Fruit fly (Drosophila melanogaster) whole organism, embryonic: Measurements from ENCODE around the gene CG11085.

Source experiments
- B-H1 ChIP-seq: fragments of 200-800 bp; sonication (Bioruptor generic); IDR thresholded peaks from 3 replicates; pipeline ENCODE4 v1.3.6; 2022; ENCODE audit warnings: missing biosample characterization, missing genetic modification characterization
- BEAF-32 ChIP-seq: fragments of 200-800 bp; sonication (Bioruptor generic); optimal IDR thresholded peaks from 3 replicates; lab custom pipeline; 2017; ENCODE audit warnings: missing biosample characterization, missing genetic modification characterization, mild to moderate bottlenecking, moderate library complexity, missing genetic modification reagents
- CG10543 ChIP-seq: fragments of 200-800 bp; sonication (Bioruptor generic); optimal IDR thresholded peaks from 3 replicates; lab custom pipeline; 2017; ENCODE audit warnings: missing biosample characterization, mild to moderate bottlenecking, missing genetic modification characterization, moderate library complexity
- CG14667 ChIP-seq: fragments of 200-800 bp; sonication (Bioruptor generic); IDR thresholded peaks from 2 replicates; pipeline ENCODE4 v1.3.6; 2022; ENCODE audit warnings: missing biosample characterization, missing genetic modification characterization
- CG14965 ChIP-seq: fragments of 200-800 bp; sonication (Bioruptor generic); optimal IDR thresholded peaks from 2 replicates; lab custom pipeline; 2016; ENCODE audit warnings: missing biosample characterization, missing genetic modification characterization, borderline replicate concordance
- CG15696 ChIP-seq: fragments of 200-800 bp; sonication (Bioruptor generic); optimal IDR thresholded peaks from 2 replicates; lab custom pipeline; 2019; ENCODE audit warnings: missing biosample characterization, mild to moderate bottlenecking, missing genetic modification characterization, moderate library complexity
- CG16779 ChIP-seq: fragments of 200-800 bp; sonication (Bioruptor generic); IDR thresholded peaks from 2 replicates; pipeline ENCODE4 v1.3.6; 2022; ENCODE audit warnings: missing biosample characterization, missing genetic modification characterization
- CG16813 ChIP-seq: fragments of 200-800 bp; sonication (Bioruptor generic); IDR thresholded peaks from 3 replicates; pipeline ENCODE4 v1.3.6; 2022; ENCODE audit warnings: missing biosample characterization, missing genetic modification characterization; ENCODE audit not compliant: partially characterized antibody
- CG17186 ChIP-seq: fragments of 200-800 bp; sonication (Bioruptor generic); optimal IDR thresholded peaks from 3 replicates; lab custom pipeline; 2017; ENCODE audit warnings: missing biosample characterization, missing genetic modification reagents, missing genetic modification characterization
- CG17912 ChIP-seq: fragments of 200-800 bp; sonication (Bioruptor generic); optimal IDR thresholded peaks from 2 replicates; lab custom pipeline; 2018; ENCODE audit warnings: missing biosample characterization, mild to moderate bottlenecking, missing genetic modification characterization
- CG18764 ChIP-seq: fragments of 200-800 bp; sonication (Bioruptor generic); optimal IDR thresholded peaks from 3 replicates; lab custom pipeline; 2016; ENCODE audit warnings: missing biosample characterization, missing genetic modification characterization
- CG30431 ChIP-seq: fragments of 200-800 bp; sonication (Bioruptor generic); optimal IDR thresholded peaks from 2 replicates; lab custom pipeline; 2017; ENCODE audit warnings: missing biosample characterization, missing genetic modification characterization
- CG3065 ChIP-seq: fragments of 200-800 bp; sonication (Bioruptor generic); optimal IDR thresholded peaks from 2 replicates; lab custom pipeline; 2016; ENCODE audit warnings: missing biosample characterization, missing genetic modification characterization
- CG33557 ChIP-seq: fragments of 200-800 bp; sonication (Bioruptor generic); optimal IDR thresholded peaks from 2 replicates; lab custom pipeline; 2019; ENCODE audit warnings: missing biosample characterization, mild to moderate bottlenecking, missing genetic modification characterization, moderate library complexity
- CG43689 ChIP-seq: fragments of 200-800 bp; sonication (Bioruptor generic); IDR thresholded peaks from 2 replicates; pipeline ENCODE4 v1.3.6; 2022; ENCODE audit warnings: missing biosample characterization, missing genetic modification characterization
- CG4707 ChIP-seq: fragments of 200-800 bp; sonication (Bioruptor generic); optimal IDR thresholded peaks from 2 replicates; lab custom pipeline; 2018; ENCODE audit warnings: missing biosample characterization, mild to moderate bottlenecking, missing genetic modification characterization, moderate library complexity
- CG7271 ChIP-seq: fragments of 200-800 bp; sonication (Bioruptor generic); optimal IDR thresholded peaks from 2 replicates; lab custom pipeline; 2018; ENCODE audit warnings: missing biosample characterization, mild to moderate bottlenecking, missing genetic modification characterization, moderate library complexity
- CG7987 ChIP-seq: fragments of 200-800 bp; sonication (Bioruptor generic); optimal IDR thresholded peaks from 2 replicates; lab custom pipeline; 2018; ENCODE audit warnings: missing biosample characterization, mild to moderate bottlenecking, missing genetic modification characterization, moderate library complexity
- CG8359 ChIP-seq: fragments of 200-800 bp; sonication (Bioruptor generic); optimal IDR thresholded peaks from 2 replicates; lab custom pipeline; 2017; ENCODE audit warnings: missing biosample characterization, mild to moderate bottlenecking, missing genetic modification characterization, borderline replicate concordance
- CG8478 ChIP-seq: fragments of >200 bp; optimal IDR thresholded peaks from 2 replicates; lab custom pipeline; 2018
- CTCF ChIP-seq: fragments of 200-800 bp; sonication (Bioruptor generic); optimal IDR thresholded peaks from 2 replicates; lab custom pipeline; 2017; ENCODE audit warnings: missing biosample characterization, mild to moderate bottlenecking, missing genetic modification characterization, moderate library complexity
- CkIIα-i1 ChIP-seq: fragments of 200-800 bp; sonication (Bioruptor generic); IDR thresholded peaks from 2 replicates; pipeline ENCODE4 v1.3.6; 2022; ENCODE audit warnings: missing biosample characterization, missing genetic modification characterization
- Dfd ChIP-seq, 2 experiments: fragments of >200 bp; optimal IDR thresholded peaks; 2 replicates each; lab custom pipeline; 2017; ENCODE audit warnings: missing biosample characterization in 2 of 2, missing genetic modification characterization in 2 of 2
- Dll ChIP-seq: fragments of 200-800 bp; sonication (Bioruptor generic); IDR thresholded peaks from 4 replicates; pipeline ENCODE4 v1.3.6; 2022; ENCODE audit warnings: missing biosample characterization, missing genetic modification characterization; ENCODE audit not compliant: partially characterized antibody
- Elba2 ChIP-seq: fragments of 200-800 bp; sonication (Bioruptor generic); optimal IDR thresholded peaks from 3 replicates; lab custom pipeline; 2016; ENCODE audit warnings: missing biosample characterization, missing genetic modification characterization
- Ets97D ChIP-seq: fragments of 200-800 bp; sonication (Bioruptor generic); optimal IDR thresholded peaks from 3 replicates; lab custom pipeline; 2016; ENCODE audit warnings: missing biosample characterization, missing genetic modification characterization
- H15 ChIP-seq: fragments of 200-800 bp; sonication (Bioruptor generic); IDR thresholded peaks from 3 replicates; pipeline ENCODE4 v1.3.6; 2022; ENCODE audit warnings: missing biosample characterization, missing genetic modification characterization
- HmgD ChIP-seq: fragments of 200-800 bp; sonication (Bioruptor generic); optimal IDR thresholded peaks from 3 replicates; lab custom pipeline; 2016; ENCODE audit warnings: missing biosample characterization, missing genetic modification characterization
- Hmr ChIP-seq: fragments of 200-800 bp; sonication (Bioruptor generic); optimal IDR thresholded peaks from 3 replicates; lab custom pipeline; 2017; ENCODE audit warnings: mild to moderate bottlenecking, missing biosample characterization, missing genetic modification reagents, missing genetic modification characterization
- Hr78 ChIP-seq, 2 experiments: fragments of 200-800 bp in 1 of 2; fragments of >200 bp in 1 of 2; sonication (Bioruptor generic) in 1 of 2; optimal IDR thresholded peaks; 2 replicates each; lab custom pipeline; 2017 to 2019; ENCODE audit warnings: missing biosample characterization in 2 of 2, missing genetic modification characterization in 2 of 2, mild to moderate bottlenecking in 1 of 2, moderate library complexity in 1 of 2
- MBD-R2 ChIP-seq: fragments of 200-800 bp; sonication (Bioruptor generic); IDR thresholded peaks from 2 replicates; pipeline ENCODE4 v1.3.6; 2022; ENCODE audit warnings: missing biosample characterization, missing genetic modification characterization
- Mes4 ChIP-seq: fragments of 200-800 bp; sonication (Bioruptor generic); optimal IDR thresholded peaks from 2 replicates; lab custom pipeline; 2016; ENCODE audit warnings: missing biosample characterization, missing genetic modification characterization
- Nf-YB ChIP-seq: fragments of 200-800 bp; sonication (Bioruptor generic); optimal IDR thresholded peaks from 3 replicates; lab custom pipeline; 2019; ENCODE audit warnings: missing biosample characterization, mild to moderate bottlenecking, missing genetic modification characterization, moderate library complexity
- Nf-YC ChIP-seq: fragments of 200-800 bp; optimal IDR thresholded peaks from 3 replicates; lab custom pipeline; 2019; ENCODE audit warnings: missing biosample characterization, mild to moderate bottlenecking, missing genetic modification characterization, moderate library complexity
- Side ChIP-seq: fragments of 200-800 bp; sonication (Bioruptor generic); optimal IDR thresholded peaks from 2 replicates; lab custom pipeline; 2016; ENCODE audit warnings: missing biosample characterization, missing genetic modification characterization
- Ssrp ChIP-seq: fragments of 200-800 bp; sonication (Bioruptor generic); optimal IDR thresholded peaks from 2 replicates; lab custom pipeline; 2018; ENCODE audit warnings: missing biosample characterization, mild to moderate bottlenecking, missing genetic modification characterization, moderate library complexity
- Vsx1 ChIP-seq: fragments of 200-800 bp; sonication (Bioruptor generic); optimal IDR thresholded peaks from 2 replicates; lab custom pipeline; 2017; ENCODE audit warnings: missing biosample characterization, mild to moderate bottlenecking, missing genetic modification characterization, missing genetic modification reagents
- bcd ChIP-seq: fragments of 200-800 bp; sonication (Bioruptor generic); optimal IDR thresholded peaks from 2 replicates; lab custom pipeline; 2017; ENCODE audit warnings: missing biosample characterization, mild to moderate bottlenecking, missing genetic modification characterization
- chinmo ChIP-seq: fragments of 200-800 bp; sonication (Bioruptor generic); IDR thresholded peaks from 4 replicates; pipeline ENCODE4 v1.3.6; 2022; ENCODE audit warnings: missing biosample characterization, missing genetic modification characterization; ENCODE audit not compliant: partially characterized antibody
- croc ChIP-seq: fragments of 200-800 bp; sonication (Bioruptor generic); conservative IDR thresholded peaks from 3 replicates; pipeline ENCODE4 v1.3.6; 2022; ENCODE audit warnings: missing biosample characterization, missing genetic modification characterization
- ewg ChIP-seq: fragments of 200-800 bp; sonication (Bioruptor generic); optimal IDR thresholded peaks from 3 replicates; lab custom pipeline; 2017; ENCODE audit warnings: mild to moderate bottlenecking, missing biosample characterization, missing genetic modification reagents, missing genetic modification characterization
- h ChIP-seq: fragments of >200 bp; optimal IDR thresholded peaks from 2 replicates; lab custom pipeline; 2017
- kah ChIP-seq: fragments of 200-800 bp; sonication (Bioruptor generic); optimal IDR thresholded peaks from 2 replicates; lab custom pipeline; 2018; ENCODE audit warnings: missing biosample characterization, mild to moderate bottlenecking, missing genetic modification characterization
- kay ChIP-seq: fragments of 200-800 bp; sonication (Bioruptor generic); optimal IDR thresholded peaks from 2 replicates; lab custom pipeline; 2016; ENCODE audit warnings: missing biosample characterization, missing genetic modification characterization
- p53 ChIP-seq: fragments of 200-800 bp; sonication (Bioruptor generic); optimal IDR thresholded peaks from 2 replicates; lab custom pipeline; 2016; ENCODE audit warnings: missing biosample characterization, missing genetic modification characterization
- pros ChIP-seq: fragments of 200-800 bp; sonication (Bioruptor generic); optimal IDR thresholded peaks from 3 replicates; lab custom pipeline; 2019; ENCODE audit warnings: missing biosample characterization, mild to moderate bottlenecking, missing genetic modification characterization, moderate library complexity
- pum ChIP-seq: fragments of 200-800 bp; sonication (Bioruptor generic); optimal IDR thresholded peaks from 2 replicates; lab custom pipeline; 2016; ENCODE audit warnings: missing biosample characterization, missing genetic modification characterization
- schlank ChIP-seq: fragments of 200-800 bp; sonication (Bioruptor generic); optimal IDR thresholded peaks from 2 replicates; lab custom pipeline; 2018; ENCODE audit warnings: missing biosample characterization, mild to moderate bottlenecking, missing genetic modification characterization
- tx ChIP-seq: fragments of 200-800 bp; sonication (Bioruptor generic); optimal IDR thresholded peaks from 2 replicates; lab custom pipeline; 2016; ENCODE audit warnings: missing biosample characterization, missing genetic modification characterization
- vvl ChIP-seq: fragments of 200-800 bp; sonication (Bioruptor generic); IDR thresholded peaks from 2 replicates; pipeline ENCODE4 v1.3.6; 2022; ENCODE audit warnings: missing biosample characterization, missing genetic modification characterization

CG11085 gene

DNA sequence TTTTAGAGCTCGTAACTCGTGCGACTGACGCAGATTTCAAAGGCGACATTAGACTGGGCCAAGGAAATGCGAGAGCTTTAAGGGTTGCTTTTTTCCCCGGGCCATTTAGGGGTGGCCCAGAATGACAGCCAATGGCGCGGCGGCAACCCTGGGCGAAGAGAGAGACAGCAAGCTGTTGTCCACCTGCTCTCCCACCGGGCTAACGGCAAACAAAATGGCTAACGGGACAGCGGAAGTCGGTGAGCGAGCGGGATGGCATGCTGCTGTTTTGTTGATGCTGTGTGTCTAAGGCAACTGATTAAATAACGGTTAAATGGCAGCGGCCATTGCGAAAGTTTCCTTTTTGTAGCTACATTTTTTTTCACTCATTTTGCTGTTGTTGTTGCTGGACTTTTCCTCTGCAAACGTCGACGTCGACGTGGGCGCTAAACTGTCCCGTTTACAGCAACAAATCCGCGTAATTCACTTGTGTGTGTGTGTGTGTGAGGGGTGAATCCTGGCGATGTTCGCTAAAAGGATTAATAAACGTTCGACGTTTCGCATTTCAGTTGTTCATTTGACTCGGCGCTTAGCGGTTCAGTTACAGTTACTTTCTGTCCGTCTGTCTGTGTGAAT, at the start of gene CG11085 (continued):
- peak; percentile 18 for TF ChIP-seq ewg (GFP tag; lab: Kevin White, UChicago)
- TF ChIP-seq Dfd (GFP tag; optimal IDR thresholded peaks at IDR 0.05; lab: Kevin White, UChicago) = no peak
- TF ChIP-seq Mes4 (GFP tag; lab: Kevin White, UChicago) = no peak
- TF ChIP-seq vvl (GFP tag; lab: Robert Waterston, UW) = no peak
- TF ChIP-seq Nf-YC (tag; lab: Kevin White, UChicago) = peak; percentile 97
- TF ChIP-seq Dll = no peak
- no peak for TF ChIP-seq chinmo
- peak; percentile 50 for TF ChIP-seq Ets97D (GFP tag; lab: Kevin White, UChicago)
- no peak for TF ChIP-seq Ssrp (tag; lab: Kevin White, UChicago)
- no peak for TF ChIP-seq CG10543 (GFP tag; lab: Kevin White, UChicago)
- TF ChIP-seq pum (GFP tag; lab: Kevin White, UChicago) = no peak
- TF ChIP-seq tx (GFP tag; lab: Kevin White, UChicago) = no peak
- TF ChIP-seq pros (GFP tag; lab: Kevin White, UChicago) = no peak
- TF ChIP-seq CG18764 (GFP tag; lab: Kevin White, UChicago) = no peak
- TF ChIP-seq p53 (GFP tag; lab: Kevin White, UChicago) = no peak
- no peak for TF ChIP-seq Vsx1 (GFP tag; lab: Kevin White, UChicago)
- TF ChIP-seq Nf-YB (GFP tag; lab: Kevin White, UChicago) = peak; percentile 96
- TF ChIP-seq, all 482 proteins: peak for 16

dm6 chrX:12567663-12568062, 48.5 kb upstream of the CG11085 start:
- peak; percentile 68; the same call in 2 of the 3 replicates for TF ChIP-seq B-H1 (GFP tag; lab: Robert Waterston, UW)
- TF ChIP-seq CG14667 (GFP tag; lab: Robert Waterston, UW) = no peak; the same call in 1 of the 2 replicates
- no peak for TF ChIP-seq h (lab: Kevin White, UChicago)
- peak; percentile 58 for TF ChIP-seq schlank
- TF ChIP-seq CG14965 (GFP tag; lab: Kevin White, UChicago) = no peak
- peak; percentile 27 for TF ChIP-seq CG30431 (GFP tag; lab: Kevin White, UChicago)
- TF ChIP-seq Side = no peak
- no peak for TF ChIP-seq CG16779
- TF ChIP-seq bcd (GFP tag; lab: Kevin White, UChicago) = peak; percentile 71
- TF ChIP-seq H15 = 0 out of 3 replicates have a peak, but pooled peaks have one; percentile 63
- TF ChIP-seq CG43689 (GFP tag; lab: Robert Waterston, UW) = peak; percentile 55; the same call in 1 of the 2 replicates
- TF ChIP-seq HmgD (GFP tag; lab: Kevin White, UChicago) = no peak
- no peak for TF ChIP-seq CG3065 (GFP tag; lab: Kevin White, UChicago)
- TF ChIP-seq BEAF-32 (GFP tag; lab: Kevin White, UChicago) = no peak
- TF ChIP-seq kah (GFP tag; lab: Kevin White, UChicago) = peak; percentile 65
- no peak for TF ChIP-seq Hr78 (GFP tag; optimal IDR thresholded peaks at IDR 0.05; lab: Kevin White, UChicago)
- no peak for TF ChIP-seq Elba2 (GFP tag; lab: Kevin White, UChicago)
- no peak for TF ChIP-seq CTCF (GFP tag; lab: Kevin White, UChicago)
- TF ChIP-seq CG4707 (GFP tag; lab: Kevin White, UChicago) = peak; percentile 64
- TF ChIP-seq CG16813 (GFP tag; lab: Robert Waterston, UW) = no peak
- peak; percentile 32; the same call in 1 of the 3 replicates for TF ChIP-seq croc
- TF ChIP-seq CG17912 (GFP tag; lab: Kevin White, UChicago) = no peak
- no peak for TF ChIP-seq CG7271 (tag; lab: Kevin White, UChicago)
- no peak for TF ChIP-seq CG17186
- peak; percentile 94 for TF ChIP-seq Hmr (GFP tag; lab: Kevin White, UChicago)
- no peak for TF ChIP-seq CG33557 (GFP tag; lab: Kevin White, UChicago)
- no peak for TF ChIP-seq CkIIα-i1 (GFP tag; lab: Robert Waterston, UW)
- TF ChIP-seq MBD-R2 = peak; percentile 47; the same call in 1 of the 2 replicates
- no peak for TF ChIP-seq CG8478 (lab: Kevin White, UChicago)
- TF ChIP-seq CG7987 = peak; percentile 35
- TF ChIP-seq CG15696 (tag; lab: Kevin White, UChicago) = peak; percentile 46
- TF ChIP-seq CG8359 (GFP tag; lab: Kevin White, UChicago) = no peak
- TF ChIP-seq kay (GFP tag; lab: Kevin White, UChicago) = no peak
